Fruit fly (Drosophila melanogaster) whole organism, wandering third instar larva: ENCODE results near the gene Dup99B.

Experiments used
- Abd-B ChIP-seq: fragments of >200 bp; optimal IDR thresholded peaks from 2 replicates; lab custom pipeline; 2017; ENCODE audit warnings: missing biosample characterization, missing genetic modification characterization
- CG32264 ChIP-seq: fragments of 200-800 bp; sonication (Bioruptor generic); optimal IDR thresholded peaks from 2 replicates; lab custom pipeline; 2016; ENCODE audit warnings: missing biosample characterization, missing genetic modification characterization
- CG9705 ChIP-seq: fragments of 200-800 bp; sonication (Bioruptor generic); optimal IDR thresholded peaks from 2 replicates; lab custom pipeline; 2018; ENCODE audit warnings: missing biosample characterization, mild to moderate bottlenecking, missing genetic modification characterization
- CrebA ChIP-seq: fragments of 200-800 bp; sonication (Bioruptor generic); optimal IDR thresholded peaks from 2 replicates; lab custom pipeline; 2016; ENCODE audit warnings: missing biosample characterization, mild to moderate bottlenecking, missing genetic modification characterization, borderline replicate concordance
- Dfd ChIP-seq: fragments of >200 bp; optimal IDR thresholded peaks from 2 replicates; lab custom pipeline; 2017; ENCODE audit warnings: missing biosample characterization, missing genetic modification characterization
- Dif ChIP-seq: fragments of 200-275, 200-300 bp; sonication (Bioruptor generic); optimal IDR thresholded peaks from 2 replicates; lab custom pipeline; 2018; ENCODE audit warnings: missing biosample characterization, missing genetic modification characterization; ENCODE audit not compliant: partially characterized antibody
- GATAd ChIP-seq: sonication (Bioruptor generic); optimal IDR thresholded peaks from 2 replicates; lab custom pipeline; 2016; ENCODE audit warnings: missing biosample characterization, missing genetic modification characterization
- HLH106 ChIP-seq: fragments of 200-800 bp; optimal IDR thresholded peaks from 3 replicates; lab custom pipeline; 2019; ENCODE audit warnings: missing biosample characterization, mild to moderate bottlenecking, missing genetic modification characterization, moderate library complexity
- Hnf4 ChIP-seq: fragments of 200-800 bp; sonication (Bioruptor generic); optimal IDR thresholded peaks from 2 replicates; lab custom pipeline; 2016; ENCODE audit warnings: missing biosample characterization, mild to moderate bottlenecking, missing genetic modification characterization
- Hr78 ChIP-seq: fragments of >200 bp; optimal IDR thresholded peaks from 2 replicates; lab custom pipeline; 2017; ENCODE audit warnings: missing biosample characterization, missing genetic modification characterization
- Hr83 ChIP-seq: fragments of 200-300 bp; sonication (Bioruptor generic); optimal IDR thresholded peaks from 2 replicates; lab custom pipeline; 2016; ENCODE audit warnings: missing biosample characterization, mild to moderate bottlenecking, missing genetic modification characterization, moderate library complexity; ENCODE audit not compliant: poor library complexity, severe bottlenecking
- Jra ChIP-seq: sonication (Bioruptor generic); optimal IDR thresholded peaks from 2 replicates; lab custom pipeline; 2016; ENCODE audit warnings: missing biosample characterization, missing genetic modification characterization
- Mio ChIP-seq: sonication (Bioruptor generic); optimal IDR thresholded peaks from 2 replicates; lab custom pipeline; 2016; ENCODE audit warnings: missing biosample characterization, missing genetic modification characterization
- Myc ChIP-seq: fragments of >200 bp; optimal IDR thresholded peaks from 2 replicates; lab custom pipeline; 2017
- N ChIP-seq: fragments of >200 bp; optimal IDR thresholded peaks from 2 replicates; lab custom pipeline; 2018; ENCODE audit warnings: missing biosample characterization, missing external identifiers, missing genetic modification characterization
- OdsH ChIP-seq: fragments of 200-800 bp; sonication (Bioruptor generic); optimal IDR thresholded peaks from 2 replicates; lab custom pipeline; 2016; ENCODE audit warnings: missing biosample characterization, mild to moderate bottlenecking, missing genetic modification characterization
- Rel ChIP-seq, 2 experiments: fragments of 200-800 bp; sonication (Bioruptor generic) in 1 of 2; optimal IDR thresholded peaks; 2 replicates in 1 of 2; 3 replicates in 1 of 2; lab custom pipeline; 2016 to 2019; ENCODE audit warnings: mild to moderate bottlenecking in 2 of 2, missing biosample characterization in 2 of 2, missing genetic modification characterization in 2 of 2, moderate library complexity in 1 of 2
- Sp1 ChIP-seq: fragments of 200-800 bp; sonication (Bioruptor generic); optimal IDR thresholded peaks from 3 replicates; lab custom pipeline; 2019; ENCODE audit warnings: missing biosample characterization, mild to moderate bottlenecking, missing genetic modification characterization, moderate library complexity
- Vsx2 ChIP-seq: fragments of 200-300, 225-300 bp; sonication (Bioruptor generic); optimal IDR thresholded peaks from 2 replicates; lab custom pipeline; 2018; ENCODE audit warnings: missing biosample characterization, missing genetic modification characterization; ENCODE audit not compliant: partially characterized antibody
- br ChIP-seq: fragments of 200-800 bp; sonication (Bioruptor generic); optimal IDR thresholded peaks from 2 replicates; lab custom pipeline; 2016; ENCODE audit warnings: missing biosample characterization, missing genetic modification characterization
- brk ChIP-seq: fragments of 200-800 bp; sonication (Bioruptor generic); optimal IDR thresholded peaks from 2 replicates; lab custom pipeline; 2016; ENCODE audit warnings: missing biosample characterization, mild to moderate bottlenecking, missing genetic modification characterization
- dl ChIP-seq, 2 experiments: fragments of 175-275, 200-275 bp in 1 of 2; fragments of 200-275 bp in 1 of 2; sonication (Bioruptor generic); optimal IDR thresholded peaks; lab custom pipeline; 2018; ENCODE audit warnings: mild to moderate bottlenecking in 2 of 2, missing biosample characterization in 2 of 2, missing genetic modification characterization in 2 of 2, moderate library complexity in 2 of 2; ENCODE audit not compliant: partially characterized antibody in 2 of 2, insufficient read depth in 1 of 2
- dmrt93B ChIP-seq: fragments of 200-800 bp; sonication (Bioruptor generic); optimal IDR thresholded peaks from 2 replicates; lab custom pipeline; 2018; ENCODE audit warnings: missing biosample characterization, mild to moderate bottlenecking, missing genetic modification characterization
- dsf ChIP-seq: sonication (Bioruptor generic); optimal IDR thresholded peaks from 2 replicates; lab custom pipeline; 2016; ENCODE audit warnings: missing biosample characterization, missing genetic modification characterization, borderline replicate concordance
- ey ChIP-seq: fragments of 200-800 bp; sonication (Bioruptor generic); optimal IDR thresholded peaks from 2 replicates; lab custom pipeline; 2016; ENCODE audit warnings: missing biosample characterization, missing genetic modification characterization
- foxo ChIP-seq, 2 experiments: fragments of 200-800 bp; sonication (Bioruptor generic); optimal IDR thresholded peaks; 2 replicates in 1 of 2; 3 replicates in 1 of 2; lab custom pipeline; 2016 to 2017; ENCODE audit warnings: missing biosample characterization in 2 of 2, missing genetic modification characterization in 2 of 2
- fru ChIP-seq: fragments of 200-800 bp; sonication (Bioruptor generic); optimal IDR thresholded peaks from 3 replicates; lab custom pipeline; 2016; ENCODE audit warnings: missing biosample characterization, mild to moderate bottlenecking, missing genetic modification characterization
- h ChIP-seq: fragments of 200-800 bp; sonication (Bioruptor generic); optimal IDR thresholded peaks from 3 replicates; lab custom pipeline; 2016; ENCODE audit warnings: missing biosample characterization, mild to moderate bottlenecking, missing genetic modification characterization
- jim ChIP-seq: fragments of 175-275, 200-325 bp; sonication (Bioruptor generic); optimal IDR thresholded peaks from 2 replicates; lab custom pipeline; 2016; ENCODE audit warnings: missing biosample characterization, mild to moderate bottlenecking, missing genetic modification characterization
- lola ChIP-seq: fragments of >200 bp; optimal IDR thresholded peaks from 2 replicates; lab custom pipeline; 2017; ENCODE audit warnings: missing biosample characterization, missing genetic modification characterization
- pan ChIP-seq: fragments of >200 bp; optimal IDR thresholded peaks from 2 replicates; lab custom pipeline; 2017
- psq ChIP-seq: fragments of 200-800 bp; sonication (Bioruptor generic); optimal IDR thresholded peaks from 3 replicates; lab custom pipeline; 2017; ENCODE audit warnings: missing biosample characterization, mild to moderate bottlenecking, missing genetic modification characterization, moderate library complexity
- rgr ChIP-seq: fragments of 200-800 bp; sonication (Bioruptor generic); optimal IDR thresholded peaks from 3 replicates; lab custom pipeline; 2016; ENCODE audit warnings: missing biosample characterization, mild to moderate bottlenecking, missing genetic modification characterization
- sage ChIP-seq: fragments of 200-800 bp; sonication (Bioruptor generic); optimal IDR thresholded peaks from 2 replicates; lab custom pipeline; 2016; ENCODE audit warnings: missing biosample characterization, mild to moderate bottlenecking, missing genetic modification characterization
- sv ChIP-seq: fragments of 200-800 bp; sonication (Bioruptor generic); optimal IDR thresholded peaks from 3 replicates; lab custom pipeline; 2016; ENCODE audit warnings: missing biosample characterization, missing genetic modification characterization
- tai ChIP-seq: sonication (Bioruptor generic); optimal IDR thresholded peaks from 2 replicates; lab custom pipeline; 2016; ENCODE audit warnings: missing biosample characterization, missing genetic modification characterization
- usp ChIP-seq: fragments of >200 bp; optimal IDR thresholded peaks from 2 replicates; lab custom pipeline; 2017; ENCODE audit warnings: missing biosample characterization, missing genetic modification characterization
- woc ChIP-seq: sonication (Bioruptor generic); optimal IDR thresholded peaks from 2 replicates; lab custom pipeline; 2016; ENCODE audit warnings: missing biosample characterization, mild to moderate bottlenecking, missing genetic modification characterization

Dup99B gene

dm6 chr3R:29737891-29738290 lies 22.7 kb upstream of the Dup99B start, which contains the start of gene Gnpnat:
Gene Gnpnat (plus strand): TSS chr3R:29738275.
- TF ChIP-seq sv (GFP tag; lab: Kevin White, UChicago), result peak; percentile 5
- peak; percentile 60 for TF ChIP-seq fru
- peak; percentile 70 for TF ChIP-seq OdsH (GFP tag; lab: Kevin White, UChicago)
- peak; percentile 46 for TF ChIP-seq HLH106
- TF ChIP-seq pan (lab: Kevin White, UChicago), result no peak
- TF ChIP-seq psq, result peak; percentile 79
- TF ChIP-seq br, result peak; percentile 11
- TF ChIP-seq Rel (GFP tag; optimal IDR thresholded peaks at IDR 0.05; lab: Kevin White, UChicago), result no peak
- TF ChIP-seq Rel (tag; optimal IDR thresholded peaks at IDR 0.05; lab: Kevin White, UChicago), result no peak
- TF ChIP-seq h, result peak; percentile 47
- TF ChIP-seq Jra (GFP tag; lab: Kevin White, UChicago), result peak; percentile 5
- TF ChIP-seq tai (GFP tag; lab: Kevin White, UChicago), result no peak
- TF ChIP-seq ey (GFP tag; lab: Kevin White, UChicago), result peak; percentile 3
- peak; percentile 58 for TF ChIP-seq rgr (GFP tag; lab: Kevin White, UChicago)
- no peak for TF ChIP-seq CG9705 (GFP tag; lab: Kevin White, UChicago)
- TF ChIP-seq Hnf4 (GFP tag; lab: Kevin White, UChicago), result peak; percentile 55
- TF ChIP-seq foxo (GFP tag; optimal IDR thresholded peaks at IDR 0.05; lab: Kevin White, UChicago), result peak in 1 of 2 experiments; percentile 69
- TF ChIP-seq woc (GFP tag; lab: Kevin White, UChicago), result peak; percentile 13
- peak; percentile 50 for TF ChIP-seq Sp1 (GFP tag; lab: Kevin White, UChicago)
- no peak for TF ChIP-seq CG32264 (GFP tag; lab: Kevin White, UChicago)
- TF ChIP-seq, all 38 proteins: peak for 14

dm6 chr3R:29736678-29737093 lies 21.5 kb upstream of the Dup99B start, which contains the start of the genes CG7601 and CIA30:
Gene CG7601 (minus strand): TSS chr3R:29736745.
Gene CIA30 (plus strand): TSS chr3R:29736965.
- TF ChIP-seq foxo (GFP tag; optimal IDR thresholded peaks at IDR 0.05; lab: Kevin White, UChicago) (peak; percentile 96 to 99), pan (lab: Kevin White, UChicago) (no peak), jim (peak; percentile 96), CG32264 (GFP tag; lab: Kevin White, UChicago) (peak; percentile 98), N (no peak), Hnf4 (GFP tag; lab: Kevin White, UChicago) (peak; percentile 99), Hr83 (GFP tag; lab: Kevin White, UChicago) (peak; percentile 98), Mio (peak; percentile 93), sage (peak; percentile 96), tai (GFP tag; lab: Kevin White, UChicago) (no peak), usp (no peak), Sp1 (GFP tag; lab: Kevin White, UChicago) (peak; percentile 98), lola (GFP tag; lab: Kevin White, UChicago) (no peak), Vsx2 (GFP tag; lab: Kevin White, UChicago) (no peak), sv (GFP tag; lab: Kevin White, UChicago) (peak; percentile 98), Dfd (GFP tag; lab: Kevin White, UChicago) (peak; percentile 98), GATAd (GFP tag; lab: Kevin White, UChicago) (peak; percentile 94), brk (GFP tag; lab: Kevin White, UChicago) (no peak), woc (GFP tag; lab: Kevin White, UChicago) (peak; percentile 100), Rel (GFP tag; optimal IDR thresholded peaks at IDR 0.05; lab: Kevin White, UChicago) (peak; percentile 85), Rel (tag; optimal IDR thresholded peaks at IDR 0.05; lab: Kevin White, UChicago) (peak; percentile 93), Myc (lab: Kevin White, UChicago) (no peak), Jra (GFP tag; lab: Kevin White, UChicago) (peak; percentile 98), h (peak; percentile 99), Dif (GFP tag; lab: Kevin White, UChicago) (no peak), dsf (GFP tag; lab: Kevin White, UChicago) (peak; percentile 95), HLH106 (peak; percentile 99), Hr78 (no peak), dl (GFP tag; optimal IDR thresholded peaks at IDR 0.05; lab: Kevin White, UChicago; ENCODE audit: insufficient read depth in 1 of 2, partially characterized antibody in 2 of 2) (no peak), Abd-B (GFP tag; lab: Kevin White, UChicago) (no peak), ey (GFP tag; lab: Kevin White, UChicago) (peak; percentile 99), CrebA (no peak), dmrt93B (GFP tag; lab: Kevin White, UChicago) (peak; percentile 99), CG9705 (GFP tag; lab: Kevin White, UChicago) (peak; percentile 99), rgr (GFP tag; lab: Kevin White, UChicago) (peak; percentile 99), br (peak; percentile 99), fru (peak; percentile 99), psq (peak; percentile 96), OdsH (GFP tag; lab: Kevin White, UChicago) (peak; percentile 98)
